Worm (Caenorhabditis elegans) whole organism, L1 larva: Measurements from ENCODE around the gene egl-23.

Source experiments
- ceh-63 ChIP-seq: fragments of 200-800 bp; sonication (Bioruptor generic); optimal IDR thresholded peaks from 2 replicates; lab custom pipeline; 2018; ENCODE audit warnings: mild to moderate bottlenecking, missing genetic modification characterization, missing compliant biosample characterization
- dpl-1 ChIP-seq, 3 experiments: fragments of 150-350 bp in 2 of 3; sonication (generic microtip) in 1 of 3; optimal IDR thresholded peaks; 2 replicates each; lab custom pipeline; 2014 to 2017; ENCODE audit warnings: missing biosample characterization in 3 of 3, missing genetic modification characterization in 3 of 3, missing genetic modification reagents in 3 of 3
- nhr-76 ChIP-seq: sonication (generic microtip); optimal IDR thresholded peaks from 2 replicates; lab custom pipeline; 2017; ENCODE audit warnings: missing biosample characterization, missing genetic modification characterization

DNA sequence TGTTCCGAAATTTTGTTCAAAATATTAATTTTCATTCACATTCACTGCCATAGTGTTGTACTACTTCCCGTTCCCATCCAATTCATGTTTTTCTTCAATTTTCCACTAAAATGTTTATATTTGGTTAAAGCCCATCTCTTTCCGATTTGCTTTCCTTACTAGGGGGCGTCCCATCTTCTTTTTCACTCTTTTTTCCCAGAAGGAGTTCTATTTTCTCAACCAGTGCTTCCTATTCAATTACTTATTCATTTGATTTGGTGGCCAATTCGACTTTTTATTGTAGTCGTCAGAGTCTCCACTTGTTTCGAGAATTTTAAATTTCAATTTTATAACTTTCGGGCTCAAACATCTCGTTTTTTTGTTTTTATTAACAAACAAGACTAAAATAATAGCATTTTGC is 12.9 kb downstream of the egl-23 start:
- TF ChIP-seq dpl-1 (GFP tag; optimal IDR thresholded peaks at IDR 0.05; lab: Kevin White, UChicago) (no peak), ceh-63 (GFP tag; lab: Kevin White, UChicago) (no peak), nhr-76 (tag; lab: Kevin White, UChicago) (no peak)
